Worm (Caenorhabditis elegans) whole organism, L3 larva: ENCODE data around the gene gon-14.
A peak's percentile ranks its signal among the peaks of the same experiment; 100 is the strongest.

Source experiments
- aly-2 ChIP-seq: fragments of 150-350 bp; optimal IDR thresholded peaks from 2 replicates; lab custom pipeline; 2014; ENCODE audit warnings: missing biosample characterization, missing genetic modification characterization
- ama-1 ChIP-seq: fragments of 150-350 bp; optimal IDR thresholded peaks from 2 replicates; lab custom pipeline; 2018
- elt-2 ChIP-seq: sonication (generic microtip); optimal IDR thresholded peaks from 2 replicates; lab custom pipeline; 2016; ENCODE audit warnings: missing genetic modification reagents, mild to moderate bottlenecking, missing genetic modification characterization, missing compliant biosample characterization
- lin-15B ChIP-seq: fragments of 150-350 bp; optimal IDR thresholded peaks from 2 replicates; lab custom pipeline; 2014; ENCODE audit warnings: missing biosample characterization, missing genetic modification characterization
- nfya-1 ChIP-seq: sonication (generic microtip); optimal IDR thresholded peaks from 2 replicates; lab custom pipeline; 2017; ENCODE audit warnings: missing genetic modification characterization, mild to moderate bottlenecking, missing compliant biosample characterization, antibody characterized with exemption, moderate library complexity; ENCODE audit not compliant: insufficient read depth
- nhr-237 ChIP-seq: fragments of 150-350 bp; optimal IDR thresholded peaks from 2 replicates; lab custom pipeline; 2014; ENCODE audit warnings: missing biosample characterization, missing genetic modification characterization
- nhr-28 ChIP-seq: fragments of 150-350 bp; optimal IDR thresholded peaks from 2 replicates; lab custom pipeline; 2014; ENCODE audit warnings: missing biosample characterization, missing genetic modification characterization
- pha-4 ChIP-seq: fragments of 150-350 bp; optimal IDR thresholded peaks from 2 replicates; lab custom pipeline; 2014; ENCODE audit warnings: missing biosample characterization, missing genetic modification reagents, missing genetic modification characterization
- skn-1 ChIP-seq: fragments of 150-350 bp; optimal IDR thresholded peaks from 2 replicates; lab custom pipeline; 2014; ENCODE audit warnings: missing biosample characterization, missing genetic modification characterization
- unc-62 ChIP-seq: fragments of 150-350 bp; sonication (generic microtip); optimal IDR thresholded peaks from 4 replicates; lab custom pipeline; 2014; ENCODE audit warnings: missing biosample characterization, missing genetic modification reagents, missing genetic modification characterization
- ztf-4 ChIP-seq: fragments of 150-350 bp; optimal IDR thresholded peaks from 2 replicates; lab custom pipeline; 2014; ENCODE audit warnings: missing biosample characterization, missing genetic modification characterization

- TF ChIP-seq ama-1 (no peak), aly-2 (tag; lab: Kevin White, UChicago) (no peak), ztf-4 (tag; lab: Kevin White, UChicago) (no peak), elt-2 (tag; lab: Kevin White, UChicago) (peak; percentile 39), pha-4 (tag; lab: Kevin White, UChicago) (peak; percentile 79), nhr-28 (tag; lab: Kevin White, UChicago) (no peak), lin-15B (no peak), nfya-1 (tag; lab: Kevin White, UChicago) (no peak), skn-1 (no peak), unc-62 (GFP tag; lab: Kevin White, UChicago) (no peak), nhr-237 (tag; lab: Kevin White, UChicago) (no peak)
These were observed 45.0 kb downstream of the gon-14 start, which contains the start of gene K04A8.1 for ce11 chrV:6565851-6566386.
